Fruit fly (Drosophila melanogaster): ENCODE data around the gene Cdk2.
A peak's percentile ranks its signal among the peaks of the same experiment; 100 is the strongest.

DNA sequence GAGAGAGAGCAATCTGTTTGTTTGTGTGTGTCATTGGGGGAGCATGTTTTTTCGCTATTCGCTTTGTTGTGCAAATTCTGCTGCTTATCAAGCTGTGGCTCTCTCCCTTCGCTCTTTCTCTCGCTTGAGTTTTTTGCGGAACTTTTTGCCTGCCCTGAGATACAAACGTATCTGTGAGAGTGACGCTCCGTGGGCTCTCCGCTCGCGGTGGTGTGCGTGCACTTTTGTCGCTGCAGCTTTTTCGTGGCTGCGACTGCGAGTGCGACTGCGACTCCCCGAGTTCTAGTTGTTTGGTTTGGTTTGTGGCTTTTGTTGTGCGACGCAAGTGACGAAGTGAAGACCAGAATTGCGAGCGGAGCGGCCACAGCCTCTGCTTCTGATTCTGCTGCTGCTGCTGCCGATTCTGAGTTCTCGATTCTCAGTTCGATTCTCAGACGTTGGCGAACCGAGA, 47.3 kb downstream of the Cdk2 start:
- TF ChIP-seq Sox102F (GFP tag; optimal IDR thresholded peaks at IDR 0.05), result peak; percentile 43
- TF ChIP-seq fkh (GFP tag; optimal IDR thresholded peaks at IDR 0.05), result no peak
- peak; percentile 37 for TF ChIP-seq Eip75B (GFP tag; optimal IDR thresholded peaks at IDR 0.05)
- TF ChIP-seq Met (GFP tag; optimal IDR thresholded peaks at IDR 0.05), result no peak
- no peak for TF ChIP-seq CG10669 (GFP tag; optimal IDR thresholded peaks at IDR 0.05)

Data from whole organism, prepupa.